1 worm cellular context compared by ENCODE assay signal in genomic region chrX:7568684-7569289, ce11.
TF ChIP-seq lines count a peak whose summit lies in the region.

No protein-coding gene starts in this region.

TF ChIP-seq in whole organism, L1 larva, 84 proteins besides CTCF, POLR2A, EP300 and RAD21 (continued from another document):
- peak; percentile 5 for TF ChIP-seq tbx-2 (tag; optimal IDR thresholded peaks at IDR 0.05; lab: Kevin White, UChicago)
